Worm (Caenorhabditis elegans) whole organism, L3 larva: Measurements from ENCODE around the gene chst-1.

Experiments used
- R02D3.7 ChIP-seq: fragments of 150-350 bp; optimal IDR thresholded peaks from 2 replicates; lab custom pipeline; 2014; ENCODE audit warnings: missing biosample characterization, missing genetic modification characterization
- ZK546.5 ChIP-seq: sonication (generic microtip); optimal IDR thresholded peaks from 2 replicates; lab custom pipeline; 2017; ENCODE audit warnings: missing biosample characterization, missing genetic modification characterization
- aly-2 ChIP-seq: fragments of 150-350 bp; optimal IDR thresholded peaks from 2 replicates; lab custom pipeline; 2014; ENCODE audit warnings: missing biosample characterization, missing genetic modification characterization
- ama-1 ChIP-seq: fragments of 150-350 bp; optimal IDR thresholded peaks from 2 replicates; lab custom pipeline; 2018
- ceh-16 ChIP-seq: sonication (generic microtip); optimal IDR thresholded peaks from 2 replicates; lab custom pipeline; 2017; ENCODE audit warnings: missing biosample characterization, missing genetic modification characterization
- ceh-28 ChIP-seq: fragments of 150-350 bp; optimal IDR thresholded peaks from 2 replicates; lab custom pipeline; 2014; ENCODE audit warnings: missing biosample characterization, missing genetic modification reagents, missing genetic modification characterization
- ceh-82 ChIP-seq: fragments of 150-350 bp; optimal IDR thresholded peaks from 2 replicates; lab custom pipeline; 2014; ENCODE audit warnings: missing biosample characterization, missing genetic modification characterization
- ceh-9 ChIP-seq: sonication (generic microtip); optimal IDR thresholded peaks from 2 replicates; lab custom pipeline; 2018; ENCODE audit warnings: missing biosample characterization, missing genetic modification characterization
- daf-12 ChIP-seq: fragments of 150-350 bp; optimal IDR thresholded peaks from 2 replicates; lab custom pipeline; 2014; ENCODE audit warnings: missing biosample characterization, missing genetic modification reagents, missing genetic modification characterization
- egl-27 ChIP-seq: sonication (generic microtip); optimal IDR thresholded peaks from 4 replicates; lab custom pipeline; 2017; ENCODE audit warnings: missing biosample characterization, missing genetic modification reagents, missing genetic modification characterization
- egl-5 ChIP-seq: fragments of 150-350 bp; optimal IDR thresholded peaks from 2 replicates; lab custom pipeline; 2017; ENCODE audit warnings: missing biosample characterization, missing genetic modification reagents, missing genetic modification characterization, inconsistent platforms
- elt-1 ChIP-seq: fragments of 150-350 bp; optimal IDR thresholded peaks from 2 replicates; lab custom pipeline; 2014; ENCODE audit warnings: missing biosample characterization, missing genetic modification characterization
- elt-2 ChIP-seq: sonication (generic microtip); optimal IDR thresholded peaks from 2 replicates; lab custom pipeline; 2016; ENCODE audit warnings: missing genetic modification reagents, mild to moderate bottlenecking, missing genetic modification characterization, missing compliant biosample characterization
- elt-3 ChIP-seq, 3 experiments: fragments of 150-350 bp in 1 of 3; sonication (generic microtip) in 2 of 3; optimal IDR thresholded peaks; 2 replicates in 2 of 3; 4 replicates in 1 of 3; lab custom pipeline; 2014 to 2017; ENCODE audit warnings: missing biosample characterization in 3 of 3, missing genetic modification characterization in 3 of 3
- eor-1 ChIP-seq, 2 experiments: fragments of 150-350 bp; optimal IDR thresholded peaks; 2 replicates each; lab custom pipeline; 2014 to 2018; ENCODE audit warnings: missing biosample characterization in 2 of 2, missing genetic modification characterization in 2 of 2
- fkh-10 ChIP-seq: sonication (generic microtip); optimal IDR thresholded peaks from 2 replicates; lab custom pipeline; 2017; ENCODE audit warnings: missing biosample characterization, missing genetic modification reagents, missing genetic modification characterization
- fkh-2 ChIP-seq: fragments of 150-350 bp; optimal IDR thresholded peaks from 2 replicates; lab custom pipeline; 2014; ENCODE audit warnings: missing biosample characterization, missing genetic modification reagents, missing genetic modification characterization
- fos-1 ChIP-seq: fragments of 150-350 bp; optimal IDR thresholded peaks from 2 replicates; lab custom pipeline; 2014; ENCODE audit warnings: missing biosample characterization, missing genetic modification characterization
- hmg-11 ChIP-seq: sonication (generic microtip); optimal IDR thresholded peaks from 2 replicates; lab custom pipeline; 2016; ENCODE audit warnings: missing genetic modification characterization, missing compliant biosample characterization
- jun-1 ChIP-seq: fragments of 150-350 bp; optimal IDR thresholded peaks from 2 replicates; lab custom pipeline; 2014; ENCODE audit warnings: missing biosample characterization, missing genetic modification reagents, missing genetic modification characterization
- lin-15B ChIP-seq: fragments of 150-350 bp; optimal IDR thresholded peaks from 2 replicates; lab custom pipeline; 2014; ENCODE audit warnings: missing biosample characterization, missing genetic modification characterization
- lin-39 ChIP-seq: fragments of 150-350 bp; optimal IDR thresholded peaks from 2 replicates; lab custom pipeline; 2018; ENCODE audit warnings: missing biosample characterization, missing genetic modification reagents, missing genetic modification characterization
- lsy-12 ChIP-seq: sonication (generic microtip); optimal IDR thresholded peaks from 2 replicates; lab custom pipeline; 2016; ENCODE audit warnings: mild to moderate bottlenecking, missing genetic modification characterization, missing compliant biosample characterization
- mdl-1 ChIP-seq: fragments of 150-350 bp; optimal IDR thresholded peaks from 2 replicates; lab custom pipeline; 2014; ENCODE audit warnings: missing biosample characterization, missing genetic modification characterization
- mml-1 ChIP-seq: fragments of 150-350 bp; sonication (generic microtip); optimal IDR thresholded peaks from 3 replicates; lab custom pipeline; 2014; ENCODE audit warnings: missing biosample characterization, missing genetic modification characterization
- nfya-1 ChIP-seq: sonication (generic microtip); optimal IDR thresholded peaks from 2 replicates; lab custom pipeline; 2017; ENCODE audit warnings: missing genetic modification characterization, mild to moderate bottlenecking, missing compliant biosample characterization, antibody characterized with exemption, moderate library complexity; ENCODE audit not compliant: insufficient read depth
- nhr-11 ChIP-seq: fragments of 150-350 bp; optimal IDR thresholded peaks from 2 replicates; lab custom pipeline; 2014; ENCODE audit warnings: missing biosample characterization, missing genetic modification characterization
- nhr-12 ChIP-seq: fragments of 150-350 bp; optimal IDR thresholded peaks from 2 replicates; lab custom pipeline; 2014; ENCODE audit warnings: missing biosample characterization, missing genetic modification characterization
- nhr-23 ChIP-seq: fragments of 150-350 bp; optimal IDR thresholded peaks from 2 replicates; lab custom pipeline; 2014; ENCODE audit warnings: missing biosample characterization, missing genetic modification reagents, missing genetic modification characterization
- nhr-237 ChIP-seq: fragments of 150-350 bp; optimal IDR thresholded peaks from 2 replicates; lab custom pipeline; 2014; ENCODE audit warnings: missing biosample characterization, missing genetic modification characterization
- nhr-25 ChIP-seq: sonication (generic microtip); optimal IDR thresholded peaks from 2 replicates; lab custom pipeline; 2017; ENCODE audit warnings: missing biosample characterization, missing genetic modification characterization
- nhr-28 ChIP-seq: fragments of 150-350 bp; optimal IDR thresholded peaks from 2 replicates; lab custom pipeline; 2014; ENCODE audit warnings: missing biosample characterization, missing genetic modification characterization
- nhr-43 ChIP-seq: sonication (generic microtip); optimal IDR thresholded peaks from 2 replicates; lab custom pipeline; 2016; ENCODE audit warnings: mild to moderate bottlenecking, missing genetic modification characterization, missing compliant biosample characterization; ENCODE audit not compliant: poor library complexity, severe bottlenecking
- nhr-67 ChIP-seq: fragments of 150-350 bp; optimal IDR thresholded peaks from 2 replicates; lab custom pipeline; 2014; ENCODE audit warnings: missing biosample characterization, missing genetic modification characterization
- nhr-76 ChIP-seq: fragments of 150-350 bp; sonication (generic microtip); optimal IDR thresholded peaks from 5 replicates; lab custom pipeline; 2014; ENCODE audit warnings: missing biosample characterization, missing genetic modification characterization
- nhr-77 ChIP-seq: fragments of 150-350 bp; optimal IDR thresholded peaks from 2 replicates; lab custom pipeline; 2014; ENCODE audit warnings: missing biosample characterization, missing genetic modification characterization
- pha-4 ChIP-seq: fragments of 150-350 bp; optimal IDR thresholded peaks from 2 replicates; lab custom pipeline; 2014; ENCODE audit warnings: missing biosample characterization, missing genetic modification reagents, missing genetic modification characterization
- pqm-1 ChIP-seq: fragments of 150-350 bp; optimal IDR thresholded peaks from 2 replicates; lab custom pipeline; 2017; ENCODE audit warnings: missing biosample characterization, missing genetic modification characterization, inconsistent platforms
- sea-2 ChIP-seq: fragments of 150-350 bp; sonication (generic microtip); optimal IDR thresholded peaks from 4 replicates; lab custom pipeline; 2014; ENCODE audit warnings: missing biosample characterization, missing genetic modification reagents, missing genetic modification characterization
- skn-1 ChIP-seq: fragments of 150-350 bp; optimal IDR thresholded peaks from 2 replicates; lab custom pipeline; 2014; ENCODE audit warnings: missing biosample characterization, missing genetic modification characterization
- snpc-4 ChIP-seq: fragments of 150-350 bp; optimal IDR thresholded peaks from 2 replicates; lab custom pipeline; 2014; ENCODE audit warnings: missing biosample characterization, missing genetic modification characterization
- tbx-2 ChIP-seq: sonication (generic microtip); optimal IDR thresholded peaks from 2 replicates; lab custom pipeline; 2016; ENCODE audit warnings: mild to moderate bottlenecking, missing genetic modification characterization, missing compliant biosample characterization
- unc-39 ChIP-seq: sonication (generic microtip); optimal IDR thresholded peaks from 4 replicates; lab custom pipeline; 2017; ENCODE audit warnings: missing biosample characterization, missing genetic modification characterization
- unc-62 ChIP-seq: fragments of 150-350 bp; sonication (generic microtip); optimal IDR thresholded peaks from 4 replicates; lab custom pipeline; 2014; ENCODE audit warnings: missing biosample characterization, missing genetic modification reagents, missing genetic modification characterization
- zag-1 ChIP-seq: fragments of 150-350 bp; optimal IDR thresholded peaks from 2 replicates; lab custom pipeline; 2014; ENCODE audit warnings: missing biosample characterization, missing genetic modification characterization
- ztf-11 ChIP-seq: fragments of 150-350 bp; optimal IDR thresholded peaks from 2 replicates; lab custom pipeline; 2014; ENCODE audit warnings: missing biosample characterization, missing genetic modification characterization
- ztf-4 ChIP-seq: fragments of 150-350 bp; optimal IDR thresholded peaks from 2 replicates; lab custom pipeline; 2014; ENCODE audit warnings: missing biosample characterization, missing genetic modification characterization

Gene chst-1

DNA sequence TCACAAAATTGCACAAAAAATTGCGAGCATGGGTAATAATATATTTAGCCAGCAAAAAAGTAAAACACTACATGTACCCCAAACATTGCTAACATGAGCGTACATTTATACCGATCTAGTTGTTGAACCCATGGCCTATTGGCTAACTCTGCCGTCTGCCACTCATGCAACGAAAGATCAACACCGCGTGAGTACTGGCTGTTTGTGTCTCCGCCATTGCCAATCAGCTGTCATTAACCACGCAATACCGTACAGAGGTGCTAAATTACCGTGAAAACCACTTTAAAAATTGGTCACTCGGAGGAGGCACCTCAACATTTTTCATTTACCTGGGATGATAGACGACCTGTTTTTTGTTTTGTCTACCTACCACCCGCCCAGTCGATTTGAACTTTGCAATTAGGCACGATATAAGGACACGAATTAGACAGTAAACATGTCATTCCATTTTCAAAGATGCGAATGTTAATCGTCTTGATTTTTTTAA lies 31.4 kb downstream of the chst-1 start, which contains the start of gene K02C4.2:
TSS of gene K02C4.2 (plus strand) at position 437 of the 487 bp plus-strand sequence.
- peak; percentile 6 for TF ChIP-seq R02D3.7
- no peak for TF ChIP-seq ztf-11
- TF ChIP-seq fkh-2 (tag; lab: Kevin White, UChicago), result no peak
- peak; percentile 82 for TF ChIP-seq pha-4
- no peak for TF ChIP-seq zag-1 (tag; lab: Kevin White, UChicago)
- TF ChIP-seq lsy-12 (tag; lab: Kevin White, UChicago), result peak; percentile 86
- TF ChIP-seq ceh-82 (tag; lab: Kevin White, UChicago), result no peak
- TF ChIP-seq lin-39 (tag; lab: Kevin White, UChicago), result peak; percentile 85
- TF ChIP-seq hmg-11 (tag; lab: Kevin White, UChicago), result peak; percentile 35
- no peak for TF ChIP-seq snpc-4 (tag; lab: Kevin White, UChicago)
- TF ChIP-seq jun-1, result peak; percentile 58
- no peak for TF ChIP-seq nhr-12 (tag; lab: Kevin White, UChicago)
- peak; percentile 36 for TF ChIP-seq lin-15B (tag; lab: Kevin White, UChicago)
- TF ChIP-seq nhr-11 (tag; lab: Kevin White, UChicago), result no peak
- TF ChIP-seq ZK546.5, result no peak
- TF ChIP-seq fkh-10, result no peak
- TF ChIP-seq nhr-67 (tag; lab: Kevin White, UChicago), result no peak
- peak; percentile 51 for TF ChIP-seq ztf-4 (tag; lab: Kevin White, UChicago)
- no peak for TF ChIP-seq nhr-76 (tag; lab: Kevin White, UChicago)
- no peak for TF ChIP-seq eor-1 (tag; optimal IDR thresholded peaks at IDR 0.05; lab: Kevin White, UChicago)
- no peak for TF ChIP-seq unc-39
- no peak for TF ChIP-seq ceh-28 (tag; lab: Kevin White, UChicago)
- no peak for TF ChIP-seq fos-1 (tag; lab: Kevin White, UChicago)
- TF ChIP-seq pqm-1 (tag; lab: Kevin White, UChicago), result peak; percentile 55
- TF ChIP-seq nhr-23 (tag; lab: Kevin White, UChicago), result peak; percentile 55
- TF ChIP-seq unc-62 (GFP tag; lab: Kevin White, UChicago), result no peak
- peak in 2 of 3 experiments; percentile 18 to 56 for TF ChIP-seq elt-3 (tag; optimal IDR thresholded peaks at IDR 0.05; lab: Kevin White, UChicago)
- TF ChIP-seq egl-27, result peak; percentile 86
- peak; percentile 60 for TF ChIP-seq tbx-2
- TF ChIP-seq elt-1 (tag; lab: Kevin White, UChicago), result no peak
- no peak for TF ChIP-seq nhr-237 (tag; lab: Kevin White, UChicago)
- peak; percentile 38 for TF ChIP-seq ceh-16
- TF ChIP-seq nfya-1, result peak; percentile 73
- no peak for TF ChIP-seq mdl-1
- no peak for TF ChIP-seq sea-2 (GFP tag; lab: Kevin White, UChicago)
- no peak for TF ChIP-seq nhr-28 (tag; lab: Kevin White, UChicago)
- TF ChIP-seq daf-12 (tag; lab: Kevin White, UChicago), result no peak
- peak; percentile 67 for TF ChIP-seq egl-5
- TF ChIP-seq nhr-43 (tag; lab: Kevin White, UChicago), result peak; percentile 61
- TF ChIP-seq elt-2 (tag; lab: Kevin White, UChicago), result peak; percentile 76
- peak; percentile 44 for TF ChIP-seq skn-1
- peak; percentile 85 for TF ChIP-seq nhr-25 (tag; lab: Kevin White, UChicago)
- TF ChIP-seq ceh-9 (tag; lab: Kevin White, UChicago), result no peak
- TF ChIP-seq mml-1 (tag; lab: Kevin White, UChicago), result no peak
- peak; percentile 52 for TF ChIP-seq nhr-77 (tag; lab: Kevin White, UChicago)
- TF ChIP-seq ama-1 (lab: Kevin White, UChicago), result peak; percentile 43
- no peak for TF ChIP-seq aly-2
- TF ChIP-seq, all 47 proteins: peak for 22
